2 fruit fly cellular contexts compared by ENCODE assay signal in genomic region chr2L:17430602-17431358, dm6.
A peak's percentile ranks its signal among the peaks of the same experiment; 100 is the strongest.
TF ChIP-seq lines count a peak whose summit lies in the region.

No protein-coding gene starts in this region.

TF ChIP-seq in whole organism, embryonic, 481 proteins besides CTCF, POLR2A, EP300 and RAD21 (continued from another document):
- TF ChIP-seq Eip74EF (GFP tag; optimal IDR thresholded peaks at IDR 0.05; lab: Kevin White, UChicago) (peak in 1 of 2 experiments; percentile 20), PHDP (tag; optimal IDR thresholded peaks at IDR 0.05; lab: Kevin White, UChicago) (peak; percentile 23), Med (GFP tag; lab: Kevin White, UChicago) (peak; percentile 50), Trl (optimal IDR thresholded peaks at IDR 0.05; lab: Kevin White, UChicago) (peak; percentile 46 to 48), Trl (GFP tag; optimal IDR thresholded peaks at IDR 0.05; lab: Kevin White, UChicago) (no peak), unpg (GFP tag; optimal IDR thresholded peaks at IDR 0.05; lab: Kevin White, UChicago) (peak; percentile 49), CG12769 (tag; optimal IDR thresholded peaks at IDR 0.05; lab: Kevin White, UChicago) (peak; percentile 83)

TF ChIP-seq in whole organism, prepupa, 60 proteins besides CTCF, POLR2A, EP300 and RAD21 (continued from another document):
- TF ChIP-seq Eip78C (GFP tag; lab: Kevin White, UChicago) (no peak), lz (GFP tag; optimal IDR thresholded peaks at IDR 0.05; lab: Kevin White, UChicago) (no peak), vri (GFP tag; optimal IDR thresholded peaks at IDR 0.05; lab: Kevin White, UChicago) (peak; percentile 89)
TF ChIP-seq in whole organism, prepupa: peak in this region for 10.
